Worm (Caenorhabditis elegans) whole organism, L1 larva: ENCODE measurements around the gene flp-6.
A peak's percentile ranks its signal among the peaks of the same experiment; 100 is the strongest.

Experiments used
- C04F5.9 ChIP-seq: sonication (generic microtip); optimal IDR thresholded peaks from 2 replicates; lab custom pipeline; 2016; ENCODE audit warnings: missing genetic modification characterization, missing compliant biosample characterization
- F16B12.6 ChIP-seq: fragments of 150-350 bp; optimal IDR thresholded peaks from 2 replicates; lab custom pipeline; 2014; ENCODE audit warnings: missing biosample characterization, missing genetic modification characterization
- alr-1 ChIP-seq: fragments of 200-800 bp; sonication (Bioruptor generic); optimal IDR thresholded peaks from 2 replicates; lab custom pipeline; 2018; ENCODE audit warnings: borderline replicate concordance, mild to moderate bottlenecking, missing genetic modification characterization, missing compliant biosample characterization
- ama-1 ChIP-seq: fragments of 150-350 bp; optimal IDR thresholded peaks from 2 replicates; lab custom pipeline; 2014
- ets-5 ChIP-seq: fragments of 200-800 bp; sonication (Bioruptor generic); IDR thresholded peaks from 2 replicates; pipeline ENCODE4 v1.3.6; 2022; ENCODE audit warnings: missing genetic modification characterization, missing compliant biosample characterization
- lin-13 ChIP-seq: fragments of 150-350 bp; optimal IDR thresholded peaks from 2 replicates; lab custom pipeline; 2014; ENCODE audit warnings: missing biosample characterization, missing genetic modification reagents, missing genetic modification characterization
- lin-15B ChIP-seq: fragments of 150-350 bp; sonication (generic microtip); optimal IDR thresholded peaks from 3 replicates; lab custom pipeline; 2014; ENCODE audit warnings: missing biosample characterization, missing genetic modification characterization
- lin-35 ChIP-seq, 2 experiments: fragments of 150-350 bp; optimal IDR thresholded peaks; 2 replicates each; lab custom pipeline; 2014; ENCODE audit warnings: missing biosample characterization in 2 of 2, missing genetic modification characterization in 2 of 2, missing genetic modification reagents in 2 of 2
- nhr-237 ChIP-seq: fragments of 150-350 bp; optimal IDR thresholded peaks from 2 replicates; lab custom pipeline; 2014; ENCODE audit warnings: missing biosample characterization, missing genetic modification characterization
- pax-3 ChIP-seq: fragments of 200-800 bp; sonication (Bioruptor generic); optimal IDR thresholded peaks from 2 replicates; lab custom pipeline; 2018; ENCODE audit warnings: mild to moderate bottlenecking, missing genetic modification characterization, moderate library complexity, missing compliant biosample characterization
- ztf-11 ChIP-seq, 2 experiments: sonication (generic microtip); optimal IDR thresholded peaks; 2 replicates each; lab custom pipeline; 2016 to 2017; ENCODE audit warnings: missing genetic modification characterization in 2 of 2, missing biosample characterization in 1 of 2, missing compliant biosample characterization in 1 of 2

ce11 chrV:9507742-9508141 is 36.0 kb downstream of the flp-6 start, which contains the start of gene acs-14:
- TF ChIP-seq pax-3 (tag; lab: Kevin White, UChicago) (no peak), lin-13 (GFP tag; lab: Kevin White, UChicago) (no peak), lin-15B (tag; lab: Kevin White, UChicago) (no peak), F16B12.6 (tag; lab: Kevin White, UChicago) (no peak), lin-35 (GFP tag; optimal IDR thresholded peaks at IDR 0.05; lab: Kevin White, UChicago) (peak in 1 of 2 experiments; percentile 12), nhr-237 (no peak), C04F5.9 (tag; lab: Kevin White, UChicago) (no peak), ama-1 (no peak), alr-1 (tag; lab: Kevin White, UChicago) (no peak), ets-5 (no peak), ztf-11 (tag; optimal IDR thresholded peaks at IDR 0.05; lab: Kevin White, UChicago) (no peak)
